Fruit fly (Drosophila melanogaster): ENCODE data around the gene CG5758.
A peak's percentile ranks its signal among the peaks of the same experiment; 100 is the strongest.

Gene CG5758

DNA sequence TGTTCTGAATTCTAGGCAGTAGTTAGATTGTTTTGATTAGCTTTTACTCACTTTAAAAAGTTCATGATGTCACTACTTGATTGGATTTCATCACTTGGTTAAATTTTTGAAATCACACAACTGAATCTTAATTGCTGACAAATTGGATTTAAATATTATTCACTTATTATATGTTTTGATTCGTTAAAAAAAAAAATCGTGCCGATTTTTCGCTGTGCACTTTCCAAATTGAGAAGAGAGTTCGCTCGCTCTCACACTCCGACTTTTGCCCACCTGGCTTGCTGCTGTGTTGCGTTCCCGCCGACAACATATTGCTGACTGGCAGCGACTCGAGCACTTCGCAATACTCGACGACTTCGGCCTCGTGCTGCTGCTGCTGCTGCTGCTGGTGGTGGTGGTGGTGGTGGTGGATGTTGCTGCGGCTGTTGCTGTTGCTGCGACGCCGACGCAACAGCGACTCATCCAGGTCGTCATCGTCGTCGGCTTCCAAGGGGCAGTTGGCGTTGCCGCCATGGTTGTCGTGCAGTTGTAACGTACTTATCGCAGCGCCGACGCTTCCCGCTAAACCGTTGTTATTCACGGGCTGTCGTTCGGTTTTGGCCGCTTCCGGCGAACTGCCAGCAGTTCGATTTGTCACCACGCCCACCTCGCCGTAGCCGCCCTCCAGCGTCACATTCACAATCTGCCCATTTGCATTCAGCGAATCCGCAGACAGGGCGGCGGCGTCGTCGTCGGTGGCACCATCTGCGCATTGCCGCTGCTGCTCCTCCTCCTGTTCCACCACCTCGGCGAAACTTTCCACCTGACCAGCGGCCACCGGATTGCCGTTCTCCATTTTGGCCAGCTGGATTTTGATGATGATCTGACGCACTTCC lies 21.9 kb downstream of the CG5758 start (continued):
- TF ChIP-seq Lpt (GFP tag; optimal IDR thresholded peaks at IDR 0.05) = peak; percentile 80
- TF ChIP-seq Eip75B (GFP tag; optimal IDR thresholded peaks at IDR 0.05) = peak; percentile 68
- peak; percentile 39; the same call in 1 of the 2 replicates for TF ChIP-seq CG11294 (GFP tag; IDR thresholded peaks at IDR 0.05)
- TF ChIP-seq net (GFP tag; optimal IDR thresholded peaks at IDR 0.05) = peak; percentile 44
- peak; percentile 87 for TF ChIP-seq svp (GFP tag)
- TF ChIP-seq Eip78C (GFP tag) = peak; percentile 92
- peak; percentile 9 for TF ChIP-seq CG6808 (GFP tag; optimal IDR thresholded peaks at IDR 0.05)
- no peak for TF ChIP-seq salr (GFP tag; optimal IDR thresholded peaks at IDR 0.05)
- peak; percentile 22 to 38 for TF ChIP-seq ss (GFP tag; optimal IDR thresholded peaks at IDR 0.05)
- TF ChIP-seq vri (GFP tag; optimal IDR thresholded peaks at IDR 0.05) = peak; percentile 69

DNA sequence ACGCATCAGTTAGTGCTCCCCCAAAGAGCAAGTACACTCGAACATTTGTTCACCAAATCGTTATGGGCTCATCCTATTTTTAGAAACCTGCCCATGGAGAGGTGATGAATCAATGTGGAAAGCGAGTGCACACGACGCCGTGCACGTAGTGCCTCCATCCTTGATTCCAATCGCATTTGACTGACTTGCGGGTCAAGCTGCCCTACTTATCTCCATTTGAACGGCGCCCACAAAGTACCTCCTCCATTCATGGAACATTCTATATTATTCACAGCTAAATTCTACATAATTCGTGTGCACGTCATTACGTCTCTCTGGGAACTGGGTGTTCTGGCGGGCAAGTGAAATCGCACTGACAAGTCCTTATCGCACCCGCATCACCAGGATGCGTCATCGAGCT lies 23.4 kb downstream of the CG5758 start:
- TF ChIP-seq Sox14 (GFP tag; optimal IDR thresholded peaks at IDR 0.05) (no peak), Eip78C (GFP tag) (no peak), svp (GFP tag) (peak; percentile 91)

DNA sequence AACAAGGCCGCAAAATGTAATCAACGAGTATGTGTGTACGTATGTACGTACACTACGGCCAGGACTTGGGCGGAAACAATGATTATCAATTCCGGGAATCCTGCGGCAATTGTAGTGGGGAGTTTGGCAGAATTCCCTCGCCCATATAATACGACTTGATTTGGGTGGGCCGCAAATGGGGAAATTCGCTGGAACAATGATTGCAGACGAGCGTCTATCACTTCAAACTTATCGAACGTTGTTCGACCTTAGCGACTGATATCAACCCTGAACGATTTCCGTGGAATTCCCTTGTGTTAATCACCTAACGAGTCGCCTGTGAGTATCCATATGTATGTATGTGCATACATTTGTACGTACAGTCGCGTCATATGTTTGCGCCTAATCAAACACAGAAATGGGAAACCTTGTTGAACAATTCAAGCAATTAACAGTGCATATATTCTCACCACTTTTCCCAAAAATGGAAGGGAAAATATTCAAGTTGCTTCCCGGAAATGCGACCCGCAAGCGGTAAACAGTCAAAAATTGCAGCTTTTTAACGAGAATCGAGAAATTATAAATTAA lies 24.6 kb downstream of the CG5758 start:
- TF ChIP-seq fkh (GFP tag; optimal IDR thresholded peaks at IDR 0.05) = peak; percentile 26
- TF ChIP-seq CG8319 (GFP tag; optimal IDR thresholded peaks at IDR 0.05) = no peak
- peak; percentile 10 for TF ChIP-seq vri (GFP tag; optimal IDR thresholded peaks at IDR 0.05)

DNA sequence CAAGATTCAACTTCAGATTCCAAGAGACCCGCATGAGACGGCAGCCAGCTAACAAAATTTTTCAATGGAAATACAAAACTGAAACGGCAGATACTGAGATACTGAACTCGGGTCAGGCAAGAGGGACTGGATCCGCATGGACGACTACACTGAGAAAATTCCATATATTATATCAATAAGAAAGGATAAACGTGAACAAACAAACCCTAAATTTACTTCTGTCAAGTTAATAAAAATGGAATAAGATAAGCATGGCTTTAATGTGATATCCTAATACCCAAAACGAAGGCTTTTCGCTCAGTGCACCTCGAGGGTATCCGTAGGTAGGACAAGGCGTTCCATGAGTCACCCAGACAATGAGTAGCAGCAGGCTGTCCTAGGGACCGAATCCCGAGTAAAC lies 25.5 kb downstream of the CG5758 start:
- TF ChIP-seq CG11762 (GFP tag; optimal IDR thresholded peaks at IDR 0.05; ENCODE audit: insufficient read depth) = peak; percentile 89
- peak; percentile 87 for TF ChIP-seq CG6808 (GFP tag; optimal IDR thresholded peaks at IDR 0.05)
- TF ChIP-seq fd59A (GFP tag; optimal IDR thresholded peaks at IDR 0.05) = peak; percentile 87
- TF ChIP-seq CG6163 (GFP tag; IDR thresholded peaks at IDR 0.05) = peak; percentile 96
- TF ChIP-seq esn (GFP tag; optimal IDR thresholded peaks at IDR 0.05) = peak; percentile 96
- TF ChIP-seq CG31627 (GFP tag; optimal IDR thresholded peaks at IDR 0.05) = peak; percentile 94
- TF ChIP-seq Ets21C (GFP tag; optimal IDR thresholded peaks at IDR 0.05) = peak; percentile 89
- peak; percentile 87 for TF ChIP-seq net (GFP tag; optimal IDR thresholded peaks at IDR 0.05)
- peak; percentile 26 for TF ChIP-seq dac (GFP tag; optimal IDR thresholded peaks at IDR 0.05)
- peak; percentile 75 for TF ChIP-seq Blimp-1 (GFP tag; optimal IDR thresholded peaks at IDR 0.05)
- TF ChIP-seq CG6792 (GFP tag; optimal IDR thresholded peaks at IDR 0.05) = peak; percentile 95
- peak; percentile 91 for TF ChIP-seq Ets96B (tag; optimal IDR thresholded peaks at IDR 0.05)
- peak; percentile 69 to 83 for TF ChIP-seq salr (GFP tag; optimal IDR thresholded peaks at IDR 0.05)
- peak; percentile 81 for TF ChIP-seq Eip93F (GFP tag; optimal IDR thresholded peaks at IDR 0.05)
- peak; percentile 76 for TF ChIP-seq fkh (GFP tag; optimal IDR thresholded peaks at IDR 0.05)
- TF ChIP-seq svp (GFP tag) = peak; percentile 95
- peak; percentile 90 for TF ChIP-seq CG7368 (GFP tag; optimal IDR thresholded peaks at IDR 0.05)
- peak; percentile 61 for TF ChIP-seq CG4318 (GFP tag; optimal IDR thresholded peaks at IDR 0.05)
- peak; percentile 95 for TF ChIP-seq acj6 (GFP tag; optimal IDR thresholded peaks at IDR 0.05)
- TF ChIP-seq CG16779 (tag; optimal IDR thresholded peaks at IDR 0.05) = peak; percentile 70
- TF ChIP-seq OdsH (GFP tag; optimal IDR thresholded peaks at IDR 0.05) = peak; percentile 92
- TF ChIP-seq lz (GFP tag; optimal IDR thresholded peaks at IDR 0.05) = peak; percentile 93
- peak; percentile 97 for TF ChIP-seq Eip78C (GFP tag)
- peak; percentile 89 for TF ChIP-seq CG3032 (tag; optimal IDR thresholded peaks at IDR 0.05)
- peak; percentile 91 for TF ChIP-seq Eip75B (GFP tag; optimal IDR thresholded peaks at IDR 0.05)
- TF ChIP-seq CG10631 (GFP tag; optimal IDR thresholded peaks at IDR 0.05) = peak; percentile 91
- peak; percentile 76; the same call in 1 of the 2 replicates for TF ChIP-seq CG11294 (GFP tag; IDR thresholded peaks at IDR 0.05)
- TF ChIP-seq vri (GFP tag; optimal IDR thresholded peaks at IDR 0.05) = peak; percentile 94
- TF ChIP-seq dsx (GFP tag; optimal IDR thresholded peaks at IDR 0.05; ENCODE audit: poor library complexity, severe bottlenecking) = peak; percentile 89
- TF ChIP-seq CG6276 (GFP tag; optimal IDR thresholded peaks at IDR 0.05) = peak; percentile 53
- peak; percentile 81 for TF ChIP-seq CG15336 (GFP tag; IDR thresholded peaks at IDR 0.05)
- TF ChIP-seq CG34406 (GFP tag; optimal IDR thresholded peaks at IDR 0.05) = peak; percentile 92
- peak; percentile 92 for TF ChIP-seq CG8632 (GFP tag; optimal IDR thresholded peaks at IDR 0.05)
- peak; percentile 82 for TF ChIP-seq CG32006 (GFP tag; optimal IDR thresholded peaks at IDR 0.05)
- TF ChIP-seq Hr39 (GFP tag; optimal IDR thresholded peaks at IDR 0.05) = peak; percentile 94
- peak; percentile 88 for TF ChIP-seq CG9139 (GFP tag; optimal IDR thresholded peaks at IDR 0.05)
- TF ChIP-seq Gug (GFP tag; IDR thresholded peaks at IDR 0.05) = peak; percentile 62

All from whole organism, prepupa.